Worm (Caenorhabditis elegans) whole organism, young adult: ENCODE data around the gene stdh-2.

Source experiments
- B0035.1 ChIP-seq: sonication (generic microtip); optimal IDR thresholded peaks from 2 replicates; lab custom pipeline; 2016; ENCODE audit warnings: missing genetic modification characterization, mild to moderate bottlenecking, missing compliant biosample characterization, missing genotype, missing genetic modification reagents
- F22D6.2 ChIP-seq: sonication (generic microtip); optimal IDR thresholded peaks from 2 replicates; lab custom pipeline; 2016; ENCODE audit warnings: mild to moderate bottlenecking, missing genetic modification characterization, missing compliant biosample characterization
- F23B12.7 ChIP-seq: sonication (generic microtip); optimal IDR thresholded peaks from 2 replicates; lab custom pipeline; 2017; ENCODE audit warnings: missing genetic modification characterization, mild to moderate bottlenecking, missing compliant biosample characterization, antibody characterized with exemption, moderate library complexity; ENCODE audit not compliant: insufficient read depth
- F37B4.10 ChIP-seq: fragments of 200-800 bp; sonication (Bioruptor generic); IDR thresholded peaks from 2 replicates; pipeline ENCODE4 v1.3.6; 2022; ENCODE audit warnings: missing genetic modification characterization, missing compliant biosample characterization
- F39B2.1 ChIP-seq: fragments of 200-800 bp; sonication (Bioruptor generic); IDR thresholded peaks from 2 replicates; pipeline ENCODE4 v1.3.6; 2022; ENCODE audit warnings: missing genetic modification reagents, missing genetic modification characterization, missing compliant biosample characterization
- F49E8.2 ChIP-seq: sonication (generic microtip); optimal IDR thresholded peaks from 3 replicates; lab custom pipeline; 2017; ENCODE audit warnings: missing genetic modification characterization, mild to moderate bottlenecking, missing compliant biosample characterization, antibody characterized with exemption, moderate library complexity; ENCODE audit not compliant: insufficient read depth
- F57A8.1 ChIP-seq: fragments of 200-800 bp; sonication (Bioruptor generic); optimal IDR thresholded peaks from 2 replicates; lab custom pipeline; 2018; ENCODE audit warnings: mild to moderate bottlenecking, missing genetic modification characterization, moderate library complexity, missing compliant biosample characterization
- F57C9.4 ChIP-seq: sonication (generic microtip); optimal IDR thresholded peaks from 2 replicates; lab custom pipeline; 2017; ENCODE audit warnings: mild to moderate bottlenecking, missing genetic modification characterization, missing compliant biosample characterization
- Y53G8AR.9 ChIP-seq: fragments of 200-800 bp; sonication (Bioruptor generic); conservative IDR thresholded peaks from 2 replicates; pipeline ENCODE4 v1.3.6; 2022; ENCODE audit warnings: missing genetic modification reagents, missing genetic modification characterization, missing compliant biosample characterization
- akir-1 ChIP-seq: fragments of 200-800 bp; sonication (Bioruptor generic); optimal IDR thresholded peaks from 2 replicates; lab custom pipeline; 2018; ENCODE audit warnings: mild to moderate bottlenecking, missing genetic modification characterization, moderate library complexity, missing compliant biosample characterization
- ama-1 ChIP-seq, 3 experiments: fragments of 150-350 bp in 1 of 3; sonication (generic microtip) in 2 of 3; optimal IDR thresholded peaks; 2 replicates each; lab custom pipeline; 2014 to 2018; ENCODE audit warnings: missing biosample characterization in 2 of 3, missing genetic modification characterization in 2 of 3, missing genetic modification reagents in 2 of 3
- aptf-3 ChIP-seq: fragments of 200-800 bp; sonication (Bioruptor generic); IDR thresholded peaks from 2 replicates; pipeline ENCODE4 v1.3.6; 2022; ENCODE audit warnings: missing genetic modification characterization, missing compliant biosample characterization
- athp-1 ChIP-seq: sonication (generic microtip); optimal IDR thresholded peaks from 2 replicates; lab custom pipeline; 2017; ENCODE audit warnings: mild to moderate bottlenecking, missing genetic modification characterization, missing compliant biosample characterization
- attf-5 ChIP-seq: fragments of 200-800 bp; sonication (Bioruptor generic); optimal IDR thresholded peaks from 2 replicates; lab custom pipeline; 2018; ENCODE audit warnings: mild to moderate bottlenecking, missing genetic modification characterization, missing compliant biosample characterization
- ceh-100 ChIP-seq: fragments of 200-800 bp; sonication (Bioruptor generic); IDR thresholded peaks from 2 replicates; pipeline ENCODE4 v1.3.6; 2022; ENCODE audit warnings: missing genetic modification reagents, missing genetic modification characterization, missing compliant biosample characterization
- ceh-40 ChIP-seq: fragments of 200-800 bp; sonication (Bioruptor generic); IDR thresholded peaks from 2 replicates; pipeline ENCODE4 v1.3.6; 2022; ENCODE audit warnings: missing genetic modification characterization, missing compliant biosample characterization
- ceh-91 ChIP-seq: fragments of 200-800 bp; sonication (Bioruptor generic); IDR thresholded peaks from 2 replicates; pipeline ENCODE4 v1.3.6; 2022; ENCODE audit warnings: missing genetic modification reagents, missing genetic modification characterization, missing compliant biosample characterization
- dpff-1 ChIP-seq: sonication (generic microtip); optimal IDR thresholded peaks from 2 replicates; lab custom pipeline; 2017; ENCODE audit warnings: mild to moderate bottlenecking, missing genetic modification characterization, missing compliant biosample characterization
- egl-44 ChIP-seq: fragments of 200-800 bp; sonication (Bioruptor generic); IDR thresholded peaks from 2 replicates; pipeline ENCODE4 v1.3.6; 2022; ENCODE audit warnings: missing genetic modification reagents, missing genetic modification characterization, missing compliant biosample characterization
- egrh-3 ChIP-seq: fragments of 200-800 bp; sonication (Bioruptor generic); IDR thresholded peaks from 2 replicates; pipeline ENCODE4 v1.3.6; 2022; ENCODE audit warnings: missing genetic modification reagents, missing genetic modification characterization, missing compliant biosample characterization
- ekl-4 ChIP-seq: fragments of 200-800 bp; sonication (Bioruptor generic); IDR thresholded peaks from 2 replicates; pipeline ENCODE4 v1.3.6; 2022; ENCODE audit warnings: missing genetic modification reagents, missing genetic modification characterization, missing compliant biosample characterization
- hlh-12 ChIP-seq: sonication (generic microtip); optimal IDR thresholded peaks from 2 replicates; lab custom pipeline; 2016; ENCODE audit warnings: missing genetic modification characterization, missing compliant biosample characterization
- hlh-26 ChIP-seq: fragments of 200-800 bp; sonication (Bioruptor generic); conservative IDR thresholded peaks from 2 replicates; pipeline ENCODE4 v1.3.6; 2022; ENCODE audit warnings: missing genetic modification reagents, missing genetic modification characterization, missing compliant biosample characterization
- hsf-1 ChIP-seq: fragments of 200-800 bp; sonication (Bioruptor generic); IDR thresholded peaks from 2 replicates; pipeline ENCODE4 v1.3.6; 2022; ENCODE audit warnings: missing genetic modification reagents, missing genetic modification characterization, missing compliant biosample characterization
- let-526 ChIP-seq: fragments of 200-800 bp; sonication (Bioruptor generic); IDR thresholded peaks from 2 replicates; pipeline ENCODE4 v1.3.6; 2022; ENCODE audit warnings: missing genetic modification reagents, missing genetic modification characterization, missing compliant biosample characterization
- lin-54 ChIP-seq: fragments of 200-800 bp; sonication (Bioruptor generic); optimal IDR thresholded peaks from 2 replicates; lab custom pipeline; 2018; ENCODE audit warnings: mild to moderate bottlenecking, missing genetic modification characterization, missing compliant biosample characterization
- madf-10 ChIP-seq: sonication (generic microtip); optimal IDR thresholded peaks from 2 replicates; lab custom pipeline; 2016; ENCODE audit warnings: mild to moderate bottlenecking, missing genetic modification characterization, missing compliant biosample characterization
- mcd-1 ChIP-seq: fragments of 200-800 bp; sonication (Bioruptor generic); IDR thresholded peaks from 2 replicates; pipeline ENCODE4 v1.3.6; 2022; ENCODE audit warnings: missing genetic modification reagents, missing genetic modification characterization, missing compliant biosample characterization
- nfya-2 ChIP-seq: fragments of 200-800 bp; sonication (Bioruptor generic); IDR thresholded peaks from 2 replicates; pipeline ENCODE4 v1.3.6; 2022; ENCODE audit warnings: missing genetic modification reagents, missing genetic modification characterization, missing compliant biosample characterization
- nhr-120 ChIP-seq: fragments of 200-800 bp; sonication (Bioruptor generic); IDR thresholded peaks from 2 replicates; pipeline ENCODE4 v1.3.6; 2022; ENCODE audit warnings: missing genetic modification characterization, missing compliant biosample characterization
- nhr-80 ChIP-seq: sonication (generic microtip); optimal IDR thresholded peaks from 2 replicates; lab custom pipeline; 2016; ENCODE audit warnings: missing genetic modification characterization, missing compliant biosample characterization
- nhr-90 ChIP-seq: sonication (generic microtip); optimal IDR thresholded peaks from 2 replicates; lab custom pipeline; 2016; ENCODE audit warnings: missing genotype, mild to moderate bottlenecking, missing genetic modification characterization, missing compliant biosample characterization
- rcor-1 ChIP-seq: fragments of 200-800 bp; sonication (Bioruptor generic); IDR thresholded peaks from 2 replicates; pipeline ENCODE4 v1.3.6; 2022; ENCODE audit warnings: missing genetic modification reagents, missing genetic modification characterization, missing compliant biosample characterization
- sea-2 ChIP-seq: fragments of 200-800 bp; sonication (Bioruptor generic); IDR thresholded peaks from 2 replicates; pipeline ENCODE4 v1.3.6; 2022; ENCODE audit warnings: missing genetic modification characterization, missing compliant biosample characterization
- snpc-4 ChIP-seq, 5 experiments: fragments of 150-350 bp in 1 of 5; sonication (generic microtip) in 4 of 5; optimal IDR thresholded peaks; 2 replicates each; lab custom pipeline; 2014 to 2018; ENCODE audit warnings: missing genetic modification characterization in 5 of 5, missing biosample characterization in 3 of 5, antibody characterized with exemption in 2 of 5, mild to moderate bottlenecking in 2 of 5, missing compliant biosample characterization in 2 of 5, missing genotype in 2 of 5, moderate library complexity in 2 of 5, missing genetic modification reagents in 1 of 5
- sptf-2 ChIP-seq: fragments of 200-800 bp; sonication (Bioruptor generic); optimal IDR thresholded peaks from 2 replicates; lab custom pipeline; 2018; ENCODE audit warnings: mild to moderate bottlenecking, missing genetic modification characterization, missing compliant biosample characterization
- tbp1 ChIP-seq: fragments of 200-800 bp; sonication (Bioruptor generic); optimal IDR thresholded peaks from 2 replicates; lab custom pipeline; 2018; ENCODE audit warnings: mild to moderate bottlenecking, missing genetic modification characterization, missing compliant biosample characterization
- tbx-9 ChIP-seq: sonication (generic microtip); optimal IDR thresholded peaks from 2 replicates; lab custom pipeline; 2016; ENCODE audit warnings: borderline replicate concordance, missing genetic modification characterization, inconsistent platforms, missing compliant biosample characterization
- tlf-1 ChIP-seq: fragments of 200-800 bp; sonication (Bioruptor generic); optimal IDR thresholded peaks from 2 replicates; lab custom pipeline; 2018; ENCODE audit warnings: mild to moderate bottlenecking, missing genetic modification characterization, missing compliant biosample characterization
- unc-130 ChIP-seq: sonication (generic microtip); optimal IDR thresholded peaks from 2 replicates; lab custom pipeline; 2016; ENCODE audit warnings: missing genetic modification reagents, missing genetic modification characterization, missing compliant biosample characterization
- unc-62 ChIP-seq: fragments of 150-350 bp; optimal IDR thresholded peaks from 2 replicates; lab custom pipeline; 2014; ENCODE audit warnings: missing biosample characterization, missing genetic modification reagents, missing genetic modification characterization
- xnd-1 ChIP-seq: sonication (generic microtip); optimal IDR thresholded peaks from 2 replicates; lab custom pipeline; 2016; ENCODE audit warnings: missing genotype, missing genetic modification reagents, missing genetic modification characterization, missing compliant biosample characterization
- ztf-25 ChIP-seq: fragments of 200-800 bp; sonication (Bioruptor generic); IDR thresholded peaks from 2 replicates; pipeline ENCODE4 v1.3.6; 2022; ENCODE audit warnings: missing genetic modification reagents, missing genetic modification characterization, missing compliant biosample characterization
- ztf-26 ChIP-seq: sonication (generic microtip); optimal IDR thresholded peaks from 2 replicates; lab custom pipeline; 2017; ENCODE audit warnings: missing genetic modification characterization, missing compliant biosample characterization
- ztf-6 ChIP-seq: fragments of 200-800 bp; sonication (Bioruptor generic); IDR thresholded peaks from 2 replicates; pipeline ENCODE4 v1.3.6; 2022; ENCODE audit warnings: missing genetic modification reagents, missing genetic modification characterization, missing compliant biosample characterization

stdh-2 gene

ce11 chrV:16198016-16198415 lies 26.1 kb upstream of the stdh-2 start, which contains the start of gene F11A5.5:
TSS of gene F11A5.5 (plus strand) at chrV:16198316.
- TF ChIP-seq hlh-26 (no peak), ceh-91 (GFP tag; lab: Robert Waterston, UW) (no peak), tbp1 (GFP tag; lab: Kevin White, UChicago) (no peak), F57A8.1 (GFP tag; lab: Kevin White, UChicago) (no peak)

- no peak for TF ChIP-seq nhr-120 (GFP tag; lab: Robert Waterston, UW)
- no peak for TF ChIP-seq akir-1
- no peak for TF ChIP-seq ztf-26 (tag; lab: Kevin White, UChicago)
- no peak for TF ChIP-seq F22D6.2 (tag; lab: Kevin White, UChicago)
- TF ChIP-seq nfya-2 (GFP tag; lab: Robert Waterston, UW) = no peak
- no peak for TF ChIP-seq B0035.1 (tag; lab: Kevin White, UChicago)
- TF ChIP-seq ekl-4 (GFP tag; lab: Robert Waterston, UW) = no peak
- TF ChIP-seq athp-1 (tag; lab: Kevin White, UChicago) = no peak
- TF ChIP-seq xnd-1 (tag; lab: Kevin White, UChicago) = no peak
- no peak for TF ChIP-seq hsf-1
- no peak for TF ChIP-seq tbp1 (GFP tag; lab: Kevin White, UChicago)
- no peak for TF ChIP-seq ama-1 (optimal IDR thresholded peaks at IDR 0.05; lab: Kevin White, UChicago)
- no peak for TF ChIP-seq ama-1 (GFP tag; optimal IDR thresholded peaks at IDR 0.05; lab: Kevin White, UChicago)
- no peak for TF ChIP-seq egl-44 (GFP tag; lab: Robert Waterston, UW)
- TF ChIP-seq unc-130 = no peak
- TF ChIP-seq madf-10 (tag; lab: Kevin White, UChicago) = no peak
- TF ChIP-seq nhr-80 (tag; lab: Kevin White, UChicago) = no peak
- no peak for TF ChIP-seq dpff-1
- no peak for TF ChIP-seq egrh-3 (GFP tag; lab: Robert Waterston, UW)
- TF ChIP-seq hlh-12 = no peak
Observed at ce11 chrV:16201730-16202129, 22.4 kb upstream of the stdh-2 start, which contains the start of gene F11A5.17. TSS of gene F11A5.17 (plus strand) at chrV:16202030.

- TF ChIP-seq sptf-2 (GFP tag; lab: Kevin White, UChicago) (no peak), lin-54 (GFP tag; lab: Kevin White, UChicago) (no peak), ceh-100 (no peak), sea-2 (GFP tag; lab: Robert Waterston, UW) (no peak), Y53G8AR.9 (GFP tag; lab: Robert Waterston, UW) (no peak), aptf-3 (no peak), nhr-90 (tag; lab: Kevin White, UChicago) (no peak), akir-1 (no peak), F23B12.7 (no peak), attf-5 (no peak), unc-62 (GFP tag; lab: Kevin White, UChicago) (no peak), let-526 (GFP tag; lab: Robert Waterston, UW) (no peak), F57C9.4 (tag; lab: Kevin White, UChicago) (no peak), F39B2.1 (GFP tag; lab: Robert Waterston, UW) (no peak), ceh-40 (GFP tag; lab: Robert Waterston, UW) (no peak)
Observed at ce11 chrV:16202618-16203017, 21.5 kb upstream of the stdh-2 start, which contains the start of gene F11A5.18. TSS of gene F11A5.18 (plus strand) at chrV:16202918.

ce11 chrV:16204888-16205287 lies 19.2 kb upstream of the stdh-2 start, which contains the start of gene irld-26:
TSS of gene irld-26 (plus strand) at chrV:16205188.
- no peak for TF ChIP-seq rcor-1
- TF ChIP-seq tbx-9 = no peak
- TF ChIP-seq mcd-1 (GFP tag; lab: Robert Waterston, UW) = no peak
- TF ChIP-seq F37B4.10 (GFP tag; lab: Robert Waterston, UW) = no peak
- no peak for TF ChIP-seq unc-130
- TF ChIP-seq hsf-1 = no peak
- TF ChIP-seq snpc-4 (GFP tag; optimal IDR thresholded peaks at IDR 0.05; lab: Kevin White, UChicago) = no peak
- no peak for TF ChIP-seq snpc-4 (tag; optimal IDR thresholded peaks at IDR 0.05; lab: Kevin White, UChicago)
- no peak for TF ChIP-seq nhr-120 (GFP tag; lab: Robert Waterston, UW)
- no peak for TF ChIP-seq athp-1 (tag; lab: Kevin White, UChicago)
- no peak for TF ChIP-seq unc-62 (GFP tag; lab: Kevin White, UChicago)
- TF ChIP-seq let-526 (GFP tag; lab: Robert Waterston, UW) = no peak
- no peak for TF ChIP-seq akir-1
- TF ChIP-seq tlf-1 (GFP tag; lab: Kevin White, UChicago) = no peak
- TF ChIP-seq F49E8.2 = no peak
- no peak for TF ChIP-seq ztf-25 (GFP tag; lab: Robert Waterston, UW)
- no peak for TF ChIP-seq ztf-6 (GFP tag; lab: Robert Waterston, UW)
